Worm (Caenorhabditis elegans): Measurements from ENCODE around the gene cdc-48.2.

cdc-48.2 gene

DNA sequence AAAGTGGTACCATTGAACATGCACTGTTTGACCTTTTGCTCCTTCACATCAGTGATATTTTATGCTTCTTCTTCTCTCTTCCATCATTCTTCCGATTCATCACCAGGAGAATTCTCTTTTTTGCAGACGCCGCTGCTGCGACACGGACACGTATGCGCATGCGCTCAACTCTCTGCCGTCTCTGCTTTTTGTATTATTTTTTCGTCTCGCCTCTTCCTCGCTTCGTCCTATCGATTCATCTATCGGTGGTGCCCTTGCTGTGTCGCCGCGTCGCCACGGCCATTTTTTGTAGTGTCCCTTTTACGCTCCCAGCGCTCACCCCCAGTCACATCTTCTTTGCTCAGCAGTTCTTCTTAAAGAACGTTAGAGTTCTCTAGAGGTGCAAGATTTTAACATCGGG lies 12.2 kb upstream of the cdc-48.2 start (continued):
- TF ChIP-seq nhr-102 (tag; optimal IDR thresholded peaks at IDR 0.05) = no peak
- TF ChIP-seq hlh-30 (tag; optimal IDR thresholded peaks at IDR 0.05; ENCODE audit: insufficient read depth) = peak; percentile 59
- TF ChIP-seq jun-1 (tag; optimal IDR thresholded peaks at IDR 0.05) = no peak
- TF ChIP-seq cey-2 (tag; optimal IDR thresholded peaks at IDR 0.05; ENCODE audit: borderline replicate concordance, insufficient read depth) = no peak
- TF ChIP-seq lir-3 (tag; optimal IDR thresholded peaks at IDR 0.05) = no peak
- no peak for TF ChIP-seq ztf-11 (tag; optimal IDR thresholded peaks at IDR 0.05)
- no peak for TF ChIP-seq ZK546.5 (tag; optimal IDR thresholded peaks at IDR 0.05)
- TF ChIP-seq attf-4 (tag; optimal IDR thresholded peaks at IDR 0.05) = no peak
- TF ChIP-seq dmd-9 (GFP tag; IDR thresholded peaks at IDR 0.05) = no peak
- TF ChIP-seq daf-8 (GFP tag; IDR thresholded peaks at IDR 0.05) = no peak
- peak; percentile 20 for TF ChIP-seq fkh-10 (GFP tag; optimal IDR thresholded peaks at IDR 0.05)
- TF ChIP-seq madf-5 (GFP tag; IDR thresholded peaks at IDR 0.05) = no peak

- TF ChIP-seq daf-16 (GFP tag; optimal IDR thresholded peaks at IDR 0.05) (no peak), daf-16 (tag; optimal IDR thresholded peaks at IDR 0.05) (peak; percentile 5), fkh-10 (GFP tag; optimal IDR thresholded peaks at IDR 0.05) (no peak), aha-1 (tag) (peak; percentile 82)
Observed at ce11 chrII:8126617-8127016, 11.7 kb upstream of the cdc-48.2 start.

DNA sequence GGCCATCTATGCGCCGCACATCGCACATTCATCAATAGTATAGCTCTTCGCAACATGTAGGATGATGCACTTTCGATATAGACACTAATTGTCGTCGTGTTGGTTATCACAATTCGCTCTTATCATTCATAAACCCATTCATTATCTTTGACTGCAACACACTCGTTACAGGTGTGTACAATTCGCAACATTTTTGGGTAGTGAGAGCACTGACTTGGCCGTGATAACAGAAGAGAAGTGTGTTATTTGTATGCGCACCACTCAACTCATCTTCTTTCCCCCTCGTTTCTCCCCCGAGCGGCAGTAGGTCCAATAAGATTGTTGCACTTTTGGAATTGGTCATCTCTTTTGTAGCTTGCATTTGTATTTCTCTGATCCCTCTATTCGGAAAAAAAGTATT lies 11.0 kb upstream of the cdc-48.2 start:
- TF ChIP-seq nhr-28 (tag; optimal IDR thresholded peaks at IDR 0.05) (peak; percentile 96), ZK337.2 (GFP tag; IDR thresholded peaks at IDR 0.05) (no peak), fkh-10 (GFP tag; optimal IDR thresholded peaks at IDR 0.05) (no peak), dve-1 (tag; optimal IDR thresholded peaks at IDR 0.05; ENCODE audit: insufficient read depth) (peak; percentile 50), daf-16 (GFP tag; optimal IDR thresholded peaks at IDR 0.05) (no peak), daf-16 (tag; optimal IDR thresholded peaks at IDR 0.05) (peak; percentile 84), php-3 (GFP tag; IDR thresholded peaks at IDR 0.05) (peak; percentile 23; the same call in 1 of the 2 replicates), dmd-6 (GFP tag; IDR thresholded peaks at IDR 0.05) (peak; percentile 72), pqm-1 (tag; optimal IDR thresholded peaks at IDR 0.05) (peak; percentile 97), lsy-2 (tag; optimal IDR thresholded peaks at IDR 0.05) (peak in 1 of 2 experiments; percentile 30), dmd-8 (GFP tag; IDR thresholded peaks at IDR 0.05) (no peak), hlh-30 (tag; optimal IDR thresholded peaks at IDR 0.05; ENCODE audit: insufficient read depth) (peak; percentile 3), ceh-44 (GFP tag; IDR thresholded peaks at IDR 0.05) (no peak), mxl-3 (GFP tag; optimal IDR thresholded peaks at IDR 0.05) (peak; percentile 73), spr-3 (GFP tag; optimal IDR thresholded peaks at IDR 0.05) (no peak), sdz-12 (GFP tag; optimal IDR thresholded peaks at IDR 0.05) (no peak), lir-3 (tag; optimal IDR thresholded peaks at IDR 0.05) (no peak), mes-2 (tag; optimal IDR thresholded peaks at IDR 0.05; ENCODE audit: poor library complexity, severe bottlenecking) (peak; percentile 54), nhr-10 (tag; optimal IDR thresholded peaks at IDR 0.05) (peak; percentile 4), zip-11 (GFP tag; IDR thresholded peaks at IDR 0.05) (no peak), nhr-102 (tag; optimal IDR thresholded peaks at IDR 0.05) (peak; percentile 5), duxl-1 (tag; optimal IDR thresholded peaks at IDR 0.05; ENCODE audit: poor library complexity) (peak; percentile 22), rbr-2 (tag; optimal IDR thresholded peaks at IDR 0.05) (no peak), hlh-11 (tag; optimal IDR thresholded peaks at IDR 0.05) (peak; percentile 77), zfp-3 (GFP tag; conservative IDR thresholded peaks at IDR 0.05) (no peak), madf-9 (GFP tag; conservative IDR thresholded peaks at IDR 0.05) (no peak), jun-1 (tag; optimal IDR thresholded peaks at IDR 0.05) (no peak), mep-1 (tag; optimal IDR thresholded peaks at IDR 0.05) (peak; percentile 29), nhr-77 (tag; optimal IDR thresholded peaks at IDR 0.05) (peak; percentile 57)
